Worm (Caenorhabditis elegans) whole organism, L1 larva: ENCODE data around the gene Y54G2A.26.

Experiments
- F16B12.6 ChIP-seq: fragments of 150-350 bp; optimal IDR thresholded peaks from 2 replicates; lab custom pipeline; 2014; ENCODE audit warnings: missing biosample characterization, missing genetic modification characterization
- aha-1 ChIP-seq: fragments of 150-350 bp; optimal IDR thresholded peaks from 2 replicates; lab custom pipeline; 2014; ENCODE audit warnings: missing biosample characterization, missing genetic modification characterization
- dsc-1 ChIP-seq: sonication (generic microtip); optimal IDR thresholded peaks from 2 replicates; lab custom pipeline; 2016; ENCODE audit warnings: mild to moderate bottlenecking, missing genetic modification characterization, missing compliant biosample characterization
- lin-15B ChIP-seq: fragments of 150-350 bp; sonication (generic microtip); optimal IDR thresholded peaks from 3 replicates; lab custom pipeline; 2014; ENCODE audit warnings: missing biosample characterization, missing genetic modification characterization
- zip-4 ChIP-seq: fragments of 200-800 bp; sonication (Bioruptor generic); optimal IDR thresholded peaks from 2 replicates; lab custom pipeline; 2018; ENCODE audit warnings: mild to moderate bottlenecking, missing genetic modification characterization, moderate library complexity, missing compliant biosample characterization

- TF ChIP-seq aha-1 (tag; lab: Kevin White, UChicago) (no peak), zip-4 (GFP tag; lab: Kevin White, UChicago) (no peak), lin-15B (tag; lab: Kevin White, UChicago) (no peak), F16B12.6 (tag; lab: Kevin White, UChicago) (no peak), dsc-1 (tag; lab: Kevin White, UChicago) (no peak)
Measured at ce11 chrIV:3014610-3015009, 19.3 kb upstream of the Y54G2A.26 start.
